Fruit fly (Drosophila melanogaster) whole organism, embryonic: ENCODE data around the gene CG3014.
A peak's percentile ranks its signal among the peaks of the same experiment; 100 is the strongest.

Source experiments
- CG10431 ChIP-seq: fragments of 200-800 bp; sonication (Bioruptor generic); optimal IDR thresholded peaks from 3 replicates; lab custom pipeline; 2018; ENCODE audit warnings: missing biosample characterization, mild to moderate bottlenecking, missing genetic modification characterization
- CG10543 ChIP-seq: fragments of 200-800 bp; sonication (Bioruptor generic); optimal IDR thresholded peaks from 3 replicates; lab custom pipeline; 2017; ENCODE audit warnings: missing biosample characterization, mild to moderate bottlenecking, missing genetic modification characterization, moderate library complexity
- CG13424 ChIP-seq: fragments of 200-800 bp; sonication (Bioruptor generic); optimal IDR thresholded peaks from 2 replicates; lab custom pipeline; 2019; ENCODE audit warnings: missing biosample characterization, mild to moderate bottlenecking, missing genetic modification characterization, moderate library complexity
- CG13775 ChIP-seq: fragments of 200-800 bp; sonication (Bioruptor generic); optimal IDR thresholded peaks from 3 replicates; lab custom pipeline; 2017; ENCODE audit warnings: missing biosample characterization, mild to moderate bottlenecking, missing genetic modification characterization
- CG14050 ChIP-seq: fragments of 200-800 bp; sonication (Bioruptor generic); IDR thresholded peaks from 3 replicates; pipeline ENCODE4 v1.3.6; 2022; ENCODE audit warnings: missing biosample characterization, missing genetic modification characterization
- CG16779 ChIP-seq: fragments of 200-800 bp; sonication (Bioruptor generic); IDR thresholded peaks from 2 replicates; pipeline ENCODE4 v1.3.6; 2022; ENCODE audit warnings: missing biosample characterization, missing genetic modification characterization
- CG18476 ChIP-seq: fragments of 200-800 bp; sonication (Bioruptor generic); optimal IDR thresholded peaks from 2 replicates; lab custom pipeline; 2016; ENCODE audit warnings: missing biosample characterization, mild to moderate bottlenecking, missing genetic modification characterization
- CG18599 ChIP-seq: fragments of 200-800 bp; sonication (Bioruptor generic); optimal IDR thresholded peaks from 3 replicates; lab custom pipeline; 2017; ENCODE audit warnings: missing biosample characterization, missing genetic modification characterization, mild to moderate bottlenecking, moderate library complexity, missing genetic modification reagents
- CG2712 ChIP-seq: fragments of 200-800 bp; optimal IDR thresholded peaks from 3 replicates; lab custom pipeline; 2019; ENCODE audit warnings: missing biosample characterization, mild to moderate bottlenecking, missing genetic modification characterization, moderate library complexity
- CG30403 ChIP-seq: fragments of 200-800 bp; sonication (Bioruptor generic); optimal IDR thresholded peaks from 3 replicates; lab custom pipeline; 2016; ENCODE audit warnings: missing biosample characterization, missing genetic modification characterization
- CG34224 ChIP-seq: fragments of 200-800 bp; sonication (Bioruptor generic); IDR thresholded peaks from 3 replicates; pipeline ENCODE4 v1.3.6; 2022; ENCODE audit warnings: missing biosample characterization, missing genetic modification characterization; ENCODE audit not compliant: partially characterized antibody
- CG4282 ChIP-seq: fragments of 200-800 bp; sonication (Bioruptor generic); optimal IDR thresholded peaks from 2 replicates; lab custom pipeline; 2016; ENCODE audit warnings: missing biosample characterization, missing genetic modification characterization
- CG4360 ChIP-seq: fragments of 200-800 bp; sonication (Bioruptor generic); IDR thresholded peaks from 2 replicates; pipeline ENCODE4 v1.3.6; 2022; ENCODE audit warnings: missing biosample characterization, missing genetic modification characterization
- CG4404 ChIP-seq: fragments of 200-800 bp; sonication (Bioruptor generic); IDR thresholded peaks from 2 replicates; pipeline ENCODE4 v1.3.6; 2022; ENCODE audit warnings: missing biosample characterization, missing genetic modification characterization
- CG6272 ChIP-seq: fragments of 200-800 bp; sonication (Bioruptor generic); IDR thresholded peaks from 2 replicates; pipeline ENCODE4 v1.3.6; 2022; ENCODE audit warnings: missing biosample characterization, missing genetic modification characterization
- CG8359 ChIP-seq: fragments of 200-800 bp; sonication (Bioruptor generic); optimal IDR thresholded peaks from 2 replicates; lab custom pipeline; 2017; ENCODE audit warnings: missing biosample characterization, mild to moderate bottlenecking, missing genetic modification characterization, borderline replicate concordance
- CoRest ChIP-seq: fragments of 200-800 bp; sonication (Bioruptor generic); optimal IDR thresholded peaks from 3 replicates; lab custom pipeline; 2018; ENCODE audit warnings: missing biosample characterization, mild to moderate bottlenecking, missing genetic modification characterization, moderate library complexity
- Dek ChIP-seq: fragments of 200-800 bp; sonication (Bioruptor generic); optimal IDR thresholded peaks from 3 replicates; lab custom pipeline; 2019; ENCODE audit warnings: missing biosample characterization, mild to moderate bottlenecking, missing genetic modification characterization, moderate library complexity
- Doc2 ChIP-seq: fragments of 200-800 bp; sonication (Bioruptor generic); IDR thresholded peaks from 2 replicates; pipeline ENCODE4 v1.3.6; 2022; ENCODE audit warnings: missing biosample characterization, missing genetic modification characterization
- Doc3 ChIP-seq: fragments of 200-800 bp; sonication (Bioruptor generic); IDR thresholded peaks from 3 replicates; pipeline ENCODE4 v1.3.6; 2022; ENCODE audit warnings: missing biosample characterization, missing genetic modification characterization; ENCODE audit not compliant: partially characterized antibody
- E2f2 ChIP-seq: fragments of 200-800 bp; sonication (Bioruptor generic); IDR thresholded peaks from 2 replicates; pipeline ENCODE4 v1.3.6; 2022; ENCODE audit warnings: missing biosample characterization, missing genetic modification characterization
- Fer1 ChIP-seq: fragments of 200-800 bp; sonication (Bioruptor generic); optimal IDR thresholded peaks from 2 replicates; lab custom pipeline; 2017; ENCODE audit warnings: missing biosample characterization, mild to moderate bottlenecking, missing genetic modification characterization
- Hand ChIP-seq: fragments of 200-800 bp; sonication (Bioruptor generic); optimal IDR thresholded peaks from 2 replicates; lab custom pipeline; 2017; ENCODE audit warnings: mild to moderate bottlenecking, missing biosample characterization, missing genetic modification reagents, missing genetic modification characterization
- NC2α ChIP-seq: fragments of 200-800 bp; sonication (Bioruptor generic); optimal IDR thresholded peaks from 2 replicates; lab custom pipeline; 2016; ENCODE audit warnings: missing biosample characterization, missing genetic modification characterization
- NC2β ChIP-seq: fragments of 200-800 bp; sonication (Bioruptor generic); optimal IDR thresholded peaks from 2 replicates; lab custom pipeline; 2016; ENCODE audit warnings: missing biosample characterization, missing genetic modification characterization
- Nf-YA ChIP-seq: fragments of 200-800 bp; sonication (Bioruptor generic); IDR thresholded peaks from 2 replicates; pipeline ENCODE4 v1.3.6; 2022; ENCODE audit warnings: missing biosample characterization, missing genetic modification characterization
- Poxn ChIP-seq: fragments of 200-800 bp; sonication (Bioruptor generic); IDR thresholded peaks from 2 replicates; pipeline ENCODE4 v1.3.6; 2022; ENCODE audit warnings: missing biosample characterization, missing genetic modification characterization
- Trl ChIP-seq, 3 experiments: fragments of >200 bp in 2 of 3; fragments of 200-800 bp in 1 of 3; sonication (Bioruptor generic) in 1 of 3; optimal IDR thresholded peaks; 2 replicates in 1 of 3; 3 replicates in 2 of 3; lab custom pipeline; 2016 to 2017; ENCODE audit warnings: missing biosample characterization in 1 of 3, missing genetic modification characterization in 1 of 3
- bowl ChIP-seq: fragments of 200-800 bp; sonication (Bioruptor generic); IDR thresholded peaks from 2 replicates; pipeline ENCODE4 v1.3.6; 2022; ENCODE audit warnings: missing biosample characterization, missing genetic modification characterization
- da ChIP-seq: fragments of 200-800 bp; sonication (Bioruptor generic); optimal IDR thresholded peaks from 2 replicates; lab custom pipeline; 2016; ENCODE audit warnings: missing biosample characterization, missing genetic modification characterization
- gcm ChIP-seq: fragments of 200-800 bp; sonication (Bioruptor generic); optimal IDR thresholded peaks from 2 replicates; lab custom pipeline; 2019; ENCODE audit warnings: missing biosample characterization, mild to moderate bottlenecking, missing genetic modification characterization, moderate library complexity
- grn ChIP-seq: fragments of 200-800 bp; sonication (Bioruptor generic); optimal IDR thresholded peaks from 3 replicates; lab custom pipeline; 2017; ENCODE audit warnings: missing biosample characterization, missing genetic modification characterization
- gro ChIP-seq: fragments of 200-800 bp; sonication (Bioruptor generic); optimal IDR thresholded peaks from 2 replicates; lab custom pipeline; 2016; ENCODE audit warnings: missing biosample characterization, missing genetic modification characterization
- ham ChIP-seq: fragments of 200-800 bp; sonication (Bioruptor generic); IDR thresholded peaks from 2 replicates; pipeline ENCODE4 v1.3.6; 2022; ENCODE audit warnings: missing biosample characterization, missing genetic modification characterization
- her ChIP-seq: fragments of 200-800 bp; sonication (Bioruptor generic); optimal IDR thresholded peaks from 2 replicates; lab custom pipeline; 2016; ENCODE audit warnings: missing biosample characterization, missing genetic modification characterization
- jigr1 ChIP-seq: fragments of 200-800 bp; sonication (Bioruptor generic); IDR thresholded peaks from 3 replicates; pipeline ENCODE4 v1.3.6; 2022; ENCODE audit warnings: missing biosample characterization, missing genetic modification characterization
- klu ChIP-seq: fragments of 200-800 bp; sonication (Bioruptor generic); IDR thresholded peaks from 2 replicates; pipeline ENCODE4 v1.3.6; 2022; ENCODE audit warnings: missing biosample characterization, missing genetic modification characterization
- onecut ChIP-seq: fragments of 200-800 bp; sonication (Bioruptor generic); IDR thresholded peaks from 2 replicates; pipeline ENCODE4 v1.3.6; 2022; ENCODE audit warnings: missing biosample characterization, missing genetic modification characterization
- p53 ChIP-seq: fragments of 200-800 bp; sonication (Bioruptor generic); optimal IDR thresholded peaks from 2 replicates; lab custom pipeline; 2016; ENCODE audit warnings: missing biosample characterization, missing genetic modification characterization
- pan ChIP-seq, 4 experiments: fragments of >200 bp in 3 of 4; fragments of 200-800 bp in 1 of 4; sonication (Bioruptor generic) in 1 of 4; optimal IDR thresholded peaks in 3 of 4; IDR thresholded peaks in 1 of 4; 2 replicates each; pipeline versions ENCODE4 v1.3.6 to Lab custom; 2017 to 2022; ENCODE audit warnings: missing biosample characterization in 2 of 4, missing genetic modification characterization in 2 of 4, mixed read lengths in 1 of 4
- repo ChIP-seq: fragments of 200-800 bp; sonication (Bioruptor generic); optimal IDR thresholded peaks from 2 replicates; lab custom pipeline; 2016; ENCODE audit warnings: missing biosample characterization, missing genetic modification characterization
- sna ChIP-seq: fragments of 200-800 bp; sonication (Bioruptor generic); IDR thresholded peaks from 2 replicates; pipeline ENCODE4 v1.3.6; 2022; ENCODE audit warnings: missing biosample characterization, missing genetic modification characterization; ENCODE audit not compliant: partially characterized antibody
- so ChIP-seq: fragments of 200-800 bp; sonication (Bioruptor generic); IDR thresholded peaks from 3 replicates; pipeline ENCODE4 v1.3.6; 2022; ENCODE audit warnings: missing biosample characterization, missing genetic modification characterization
- toy ChIP-seq: fragments of 200-800 bp; sonication (Bioruptor generic); IDR thresholded peaks from 2 replicates; pipeline ENCODE4 v1.3.6; 2022; ENCODE audit warnings: missing biosample characterization, missing genetic modification characterization
- unc-4 ChIP-seq: fragments of 200-800 bp; sonication (Bioruptor generic); IDR thresholded peaks from 2 replicates; pipeline ENCODE4 v1.3.6; 2022; ENCODE audit warnings: missing biosample characterization, missing genetic modification characterization; ENCODE audit not compliant: partially characterized antibody
- usp ChIP-seq: fragments of >200 bp; optimal IDR thresholded peaks from 2 replicates; lab custom pipeline; 2017; ENCODE audit warnings: missing biosample characterization, missing genetic modification characterization
- wdn ChIP-seq: fragments of 200-800 bp; sonication (Bioruptor generic); IDR thresholded peaks from 2 replicates; pipeline ENCODE4 v1.3.6; 2022; ENCODE audit warnings: missing biosample characterization, missing genetic modification characterization

CG3014 gene

DNA sequence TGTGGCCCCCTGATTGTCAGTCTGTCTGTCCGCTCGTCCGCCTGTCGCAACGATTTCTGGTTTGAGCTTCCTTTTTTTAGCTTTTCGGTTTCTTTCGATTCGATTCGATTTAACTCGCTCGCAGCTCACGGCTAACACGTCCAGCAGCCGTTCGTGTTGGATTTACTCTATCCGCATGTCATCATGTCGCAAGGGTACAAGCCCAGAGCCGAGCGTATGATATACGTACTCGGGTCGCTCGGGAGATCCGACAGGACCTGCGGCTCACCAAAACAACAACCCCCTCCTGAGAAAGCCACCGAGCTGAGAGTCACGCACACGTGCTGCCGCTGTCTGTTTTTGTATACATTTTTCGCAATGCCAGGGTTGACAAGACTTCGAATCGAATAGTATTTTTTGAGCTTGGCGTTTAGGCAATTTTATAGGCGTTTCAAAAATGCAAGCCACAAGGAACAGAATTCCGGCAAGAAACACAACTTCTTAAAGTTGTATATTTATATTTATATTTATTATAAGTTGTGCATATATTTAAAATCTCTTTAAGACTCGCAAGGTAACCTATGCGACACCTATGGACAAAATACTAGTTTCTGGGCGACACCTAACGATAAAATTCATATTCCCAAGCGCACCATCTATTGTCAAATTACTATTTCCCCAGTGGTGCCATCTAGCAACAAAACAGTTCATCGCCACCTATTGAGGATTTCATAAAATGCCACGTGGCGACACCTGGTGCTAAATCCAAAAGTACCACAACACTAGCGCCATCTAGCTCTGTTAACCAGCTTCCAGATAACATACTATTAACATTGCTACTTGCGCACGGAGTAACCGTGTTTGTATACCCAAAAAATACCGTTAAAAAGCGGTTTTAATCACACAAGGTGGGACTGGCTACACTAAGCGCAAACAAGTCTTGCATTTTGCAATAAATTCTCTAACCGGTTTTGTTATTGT lies 7.3 kb upstream of the CG3014 start, which contains the start of the genes CG2993 and sgll (continued):
- no peak for TF ChIP-seq pan (optimal IDR thresholded peaks at IDR 0.05; lab: Kevin White, UChicago)
- peak in 1 of 2 experiments; percentile 91 for TF ChIP-seq pan (GFP tag; optimal IDR thresholded peaks at IDR 0.05 in 1 of 2, IDR thresholded peaks at IDR 0.05 in 1 of 2)
- peak; percentile 60 for TF ChIP-seq E2f2
- TF ChIP-seq CG4360 (GFP tag; lab: Robert Waterston, UW): no peak; the same call in 1 of the 2 replicates
- peak; percentile 71 for TF ChIP-seq CG13424 (tag; lab: Kevin White, UChicago)
- TF ChIP-seq Poxn (GFP tag; lab: Robert Waterston, UW): peak; percentile 40; the same call in 1 of the 2 replicates
- peak; percentile 81 for TF ChIP-seq CG4404
- no peak for TF ChIP-seq CG10431 (GFP tag; lab: Kevin White, UChicago)
- TF ChIP-seq grn (GFP tag; lab: Kevin White, UChicago): peak; percentile 16
- peak; percentile 72 for TF ChIP-seq CG13775
- no peak for TF ChIP-seq gcm (GFP tag; lab: Kevin White, UChicago)
- peak; percentile 74 for TF ChIP-seq CG10543 (GFP tag; lab: Kevin White, UChicago)
- peak; percentile 85 for TF ChIP-seq repo (GFP tag; lab: Kevin White, UChicago)
- TF ChIP-seq da (GFP tag; lab: Kevin White, UChicago): peak; percentile 93
- peak; percentile 95 for TF ChIP-seq NC2β (GFP tag; lab: Kevin White, UChicago)
- peak; percentile 11; the same call in 1 of the 2 replicates for TF ChIP-seq bowl (GFP tag; lab: Robert Waterston, UW)
- TF ChIP-seq Fer1 (GFP tag; lab: Kevin White, UChicago): peak; percentile 67
- peak; percentile 91 for TF ChIP-seq her
- peak; percentile 81 for TF ChIP-seq NC2α (GFP tag; lab: Kevin White, UChicago)
- TF ChIP-seq ham (GFP tag; lab: Robert Waterston, UW): peak; percentile 60; the same call in 1 of the 2 replicates
- TF ChIP-seq wdn (GFP tag; lab: Robert Waterston, UW): peak; percentile 73
- peak; percentile 82 for TF ChIP-seq klu (GFP tag; lab: Robert Waterston, UW)
- peak; percentile 57; the same call in 2 of the 3 replicates for TF ChIP-seq so (GFP tag; lab: Robert Waterston, UW)
- TF ChIP-seq CG8359 (GFP tag; lab: Kevin White, UChicago): peak; percentile 67
- peak; percentile 88 for TF ChIP-seq CoRest (tag; lab: Kevin White, UChicago)
- TF ChIP-seq toy (GFP tag; lab: Robert Waterston, UW): peak; percentile 39; the same call in 1 of the 2 replicates
- TF ChIP-seq CG18476 (GFP tag; lab: Kevin White, UChicago): peak; percentile 40
- TF ChIP-seq CG14050 (GFP tag; lab: Robert Waterston, UW): peak; percentile 79
- TF ChIP-seq CG4282 (GFP tag; lab: Kevin White, UChicago): peak; percentile 62
- TF ChIP-seq Dek (tag; lab: Kevin White, UChicago): peak; percentile 84
- peak; percentile 92 for TF ChIP-seq onecut
- 0 out of 2 replicates have a peak, but pooled peaks have one; percentile 15 for TF ChIP-seq unc-4
- TF ChIP-seq Trl (optimal IDR thresholded peaks at IDR 0.05; lab: Kevin White, UChicago): no peak
- TF ChIP-seq Trl (GFP tag; optimal IDR thresholded peaks at IDR 0.05; lab: Kevin White, UChicago): peak; percentile 98
- TF ChIP-seq CG2712 (tag; lab: Kevin White, UChicago): peak; percentile 88
- TF ChIP-seq Doc3: no peak
- TF ChIP-seq Doc2 (GFP tag; lab: Robert Waterston, UW): peak; percentile 84
- TF ChIP-seq CG34224 (GFP tag; lab: Robert Waterston, UW): no peak
- TF ChIP-seq sna (GFP tag; lab: Robert Waterston, UW): no peak
- TF ChIP-seq p53 (GFP tag; lab: Kevin White, UChicago): peak; percentile 92
- peak; percentile 87 for TF ChIP-seq CG6272 (GFP tag; lab: Robert Waterston, UW)
- TF ChIP-seq CG30403 (GFP tag; lab: Kevin White, UChicago): peak; percentile 96
- peak; percentile 59; the same call in 1 of the 2 replicates for TF ChIP-seq Nf-YA
- TF ChIP-seq CG16779 (GFP tag; lab: Robert Waterston, UW): peak; percentile 90
- TF ChIP-seq jigr1 (GFP tag; lab: Robert Waterston, UW): peak; percentile 76; the same call in 2 of the 3 replicates
- peak; percentile 77 for TF ChIP-seq gro (GFP tag; lab: Kevin White, UChicago)
- no peak for TF ChIP-seq Hand
- peak; percentile 80 for TF ChIP-seq CG18599
- TF ChIP-seq usp (GFP tag; lab: Kevin White, UChicago): no peak
